Worm (Caenorhabditis elegans) whole organism, mixed stage, embryonic: ENCODE measurements around the gene F17H10.1.

Source experiments
- M03D4.4 ChIP-seq: sonication (generic microtip); optimal IDR thresholded peaks from 2 replicates; lab custom pipeline; 2017; ENCODE audit warnings: mild to moderate bottlenecking, missing genetic modification characterization, missing compliant biosample characterization
- bed-3 ChIP-seq: fragments of 200-800 bp; sonication (Bioruptor generic); optimal IDR thresholded peaks from 3 replicates; lab custom pipeline; 2018; ENCODE audit warnings: mild to moderate bottlenecking, missing genetic modification characterization, moderate library complexity, missing compliant biosample characterization
- blmp-1 ChIP-seq: fragments of 150-350 bp; optimal IDR thresholded peaks from 2 replicates; lab custom pipeline; 2014; ENCODE audit warnings: missing biosample characterization, missing genetic modification characterization
- ceh-39 ChIP-seq: fragments of 150-350 bp; optimal IDR thresholded peaks from 2 replicates; lab custom pipeline; 2014; ENCODE audit warnings: missing biosample characterization, missing genetic modification characterization
- ceh-43 ChIP-seq: fragments of 200-800 bp; sonication (Bioruptor generic); optimal IDR thresholded peaks from 2 replicates; lab custom pipeline; 2018; ENCODE audit warnings: mild to moderate bottlenecking, missing genetic modification characterization, moderate library complexity, missing compliant biosample characterization
- ceh-83 ChIP-seq: fragments of 200-800 bp; sonication (Bioruptor generic); optimal IDR thresholded peaks from 2 replicates; lab custom pipeline; 2018; ENCODE audit warnings: mild to moderate bottlenecking, missing genetic modification characterization, missing compliant biosample characterization
- ces-1 ChIP-seq: fragments of 150-350 bp; optimal IDR thresholded peaks from 2 replicates; lab custom pipeline; 2014; ENCODE audit warnings: missing biosample characterization, missing genetic modification reagents, missing genetic modification characterization
- cnd-1 ChIP-seq: fragments of 200-800 bp; sonication (Bioruptor generic); optimal IDR thresholded peaks from 2 replicates; lab custom pipeline; 2018; ENCODE audit warnings: mild to moderate bottlenecking, missing genetic modification characterization, missing compliant biosample characterization
- drap-1 ChIP-seq: fragments of 200-800 bp; sonication (Bioruptor generic); optimal IDR thresholded peaks from 3 replicates; lab custom pipeline; 2018; ENCODE audit warnings: mild to moderate bottlenecking, missing genetic modification characterization, missing compliant biosample characterization
- elt-1 ChIP-seq: sonication (generic microtip); optimal IDR thresholded peaks from 2 replicates; lab custom pipeline; 2017; ENCODE audit warnings: missing genetic modification characterization, mild to moderate bottlenecking, missing compliant biosample characterization, antibody characterized with exemption, moderate library complexity, borderline replicate concordance; ENCODE audit not compliant: insufficient read depth
- elt-3 ChIP-seq: fragments of 150-350 bp; optimal IDR thresholded peaks from 2 replicates; lab custom pipeline; 2014; ENCODE audit warnings: missing biosample characterization, missing genetic modification characterization
- flh-1 ChIP-seq: fragments of 200-800 bp; sonication (Bioruptor generic); optimal IDR thresholded peaks from 2 replicates; lab custom pipeline; 2018; ENCODE audit warnings: mild to moderate bottlenecking, missing genetic modification characterization, moderate library complexity, missing compliant biosample characterization
- ham-2 ChIP-seq: fragments of 200-800 bp; sonication (Bioruptor generic); optimal IDR thresholded peaks from 2 replicates; lab custom pipeline; 2018; ENCODE audit warnings: mild to moderate bottlenecking, missing genetic modification characterization, missing compliant biosample characterization
- hlh-1 ChIP-seq: fragments of 150-350 bp; optimal IDR thresholded peaks from 2 replicates; lab custom pipeline; 2014; ENCODE audit warnings: missing biosample characterization, missing genetic modification reagents, missing genetic modification characterization
- lin-13 ChIP-seq: fragments of 150-350 bp; optimal IDR thresholded peaks from 2 replicates; lab custom pipeline; 2014; ENCODE audit warnings: missing biosample characterization, missing genetic modification characterization
- lin-32 ChIP-seq: fragments of 200-800 bp; sonication (Bioruptor generic); optimal IDR thresholded peaks from 2 replicates; lab custom pipeline; 2018; ENCODE audit warnings: mild to moderate bottlenecking, missing genetic modification characterization, missing compliant biosample characterization
- lsy-2 ChIP-seq: fragments of 150-350 bp; optimal IDR thresholded peaks from 2 replicates; lab custom pipeline; 2014; ENCODE audit warnings: missing biosample characterization, missing genetic modification characterization
- mab-5 ChIP-seq: fragments of 150-350 bp; optimal IDR thresholded peaks from 2 replicates; lab custom pipeline; 2014; ENCODE audit warnings: missing biosample characterization, missing genetic modification characterization
- mep-1 ChIP-seq: fragments of 150-350 bp; optimal IDR thresholded peaks from 2 replicates; lab custom pipeline; 2017; ENCODE audit warnings: missing biosample characterization, missing genetic modification reagents, missing genetic modification characterization, inconsistent platforms
- mls-2 ChIP-seq: sonication (generic microtip); optimal IDR thresholded peaks from 2 replicates; lab custom pipeline; 2016; ENCODE audit warnings: mild to moderate bottlenecking, missing genetic modification characterization, moderate library complexity, missing compliant biosample characterization
- nhr-12 ChIP-seq: fragments of 150-350 bp; optimal IDR thresholded peaks from 2 replicates; lab custom pipeline; 2014; ENCODE audit warnings: missing biosample characterization, missing genetic modification characterization
- nhr-2 ChIP-seq: fragments of 150-350 bp; optimal IDR thresholded peaks from 2 replicates; lab custom pipeline; 2014; ENCODE audit warnings: missing biosample characterization, missing genetic modification characterization
- nhr-237 ChIP-seq: fragments of 150-350 bp; optimal IDR thresholded peaks from 2 replicates; lab custom pipeline; 2014; ENCODE audit warnings: missing biosample characterization, missing genetic modification characterization
- nhr-28 ChIP-seq: fragments of 150-350 bp; optimal IDR thresholded peaks from 2 replicates; lab custom pipeline; 2014; ENCODE audit warnings: missing biosample characterization, missing genetic modification characterization
- nhr-76 ChIP-seq: sonication (generic microtip); optimal IDR thresholded peaks from 2 replicates; lab custom pipeline; 2017; ENCODE audit warnings: missing biosample characterization, missing genetic modification characterization
- pha-4 ChIP-seq: fragments of 150-350 bp; optimal IDR thresholded peaks from 2 replicates; lab custom pipeline; 2018; ENCODE audit warnings: missing biosample characterization, missing genetic modification reagents, missing genetic modification characterization
- sem-2 ChIP-seq: fragments of 200-800 bp; sonication (Bioruptor generic); optimal IDR thresholded peaks from 2 replicates; lab custom pipeline; 2018; ENCODE audit warnings: mild to moderate bottlenecking, missing genetic modification characterization, missing compliant biosample characterization
- snpc-4 ChIP-seq: fragments of 150-350 bp; optimal IDR thresholded peaks from 2 replicates; lab custom pipeline; 2014; ENCODE audit warnings: missing biosample characterization, missing genetic modification characterization
- sptf-1 ChIP-seq: sonication (generic microtip); optimal IDR thresholded peaks from 2 replicates; lab custom pipeline; 2017; ENCODE audit warnings: mild to moderate bottlenecking, missing genetic modification characterization, moderate library complexity, missing compliant biosample characterization
- tbx-8 ChIP-seq: fragments of 200-800 bp; sonication (Bioruptor generic); optimal IDR thresholded peaks from 2 replicates; lab custom pipeline; 2018; ENCODE audit warnings: mild to moderate bottlenecking, missing genetic modification characterization, moderate library complexity, missing compliant biosample characterization
- unc-120 ChIP-seq: sonication (generic microtip); optimal IDR thresholded peaks from 2 replicates; lab custom pipeline; 2017; ENCODE audit warnings: missing genetic modification characterization, missing compliant biosample characterization; ENCODE audit not compliant: poor library complexity, severe bottlenecking
- unc-39 ChIP-seq: fragments of 150-350 bp; optimal IDR thresholded peaks from 2 replicates; lab custom pipeline; 2014; ENCODE audit warnings: missing biosample characterization, missing genetic modification characterization
- unc-62 ChIP-seq: fragments of 150-350 bp; optimal IDR thresholded peaks from 2 replicates; lab custom pipeline; 2014; ENCODE audit warnings: missing biosample characterization, missing genetic modification reagents, missing genetic modification characterization
- zip-8 ChIP-seq: fragments of 150-350 bp; optimal IDR thresholded peaks from 2 replicates; lab custom pipeline; 2014; ENCODE audit warnings: missing biosample characterization, missing genetic modification characterization
- ztf-11 ChIP-seq: fragments of 150-350 bp; optimal IDR thresholded peaks from 2 replicates; lab custom pipeline; 2014; ENCODE audit warnings: missing biosample characterization, missing genetic modification characterization

The F17H10.1 gene

DNA sequence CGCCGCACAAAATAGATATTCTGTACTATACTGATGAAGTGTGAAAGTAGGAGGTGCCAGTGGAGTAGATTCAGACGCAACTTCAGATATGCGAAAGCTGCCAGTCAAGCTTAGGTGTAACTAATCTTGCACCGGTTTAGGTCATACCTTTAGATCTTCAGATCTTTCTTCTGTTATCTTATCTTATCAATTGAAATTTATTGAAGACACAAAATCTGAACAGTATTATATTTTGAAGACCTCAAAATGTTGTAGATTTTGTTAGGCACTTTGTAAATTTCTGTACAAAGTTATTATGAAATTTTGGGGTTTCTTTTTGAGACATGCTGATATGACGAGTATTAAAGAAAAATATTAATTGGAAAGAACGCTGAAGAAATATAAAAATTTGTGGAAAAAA lies 7.6 kb downstream of the F17H10.1 start:
- no peak for TF ChIP-seq ceh-39
- TF ChIP-seq blmp-1 = no peak
- TF ChIP-seq ces-1 = no peak

DNA sequence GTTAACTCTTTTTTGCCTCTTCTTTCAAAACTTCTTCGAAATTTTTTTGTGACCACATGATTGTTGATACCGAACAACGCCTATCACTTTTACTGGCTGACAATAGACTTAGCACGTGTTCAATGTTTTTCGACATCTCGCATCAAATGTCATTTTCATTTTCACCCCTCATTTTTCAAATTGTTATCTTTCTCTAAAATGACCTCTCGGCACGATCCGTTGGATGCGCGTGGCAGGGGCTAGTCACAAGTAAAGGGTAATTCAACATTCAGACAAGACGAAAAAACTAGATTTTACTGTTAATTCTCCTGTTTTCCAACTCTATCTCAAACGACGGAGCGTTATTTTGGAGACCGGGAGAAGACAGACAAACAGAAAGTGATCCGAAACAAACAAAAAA lies 8.4 kb downstream of the F17H10.1 start, which contains the start of gene F17H10.2:
Gene F17H10.2, plus strand, starts transcription at position 316 of the 400 bp plus-strand sequence.
- TF ChIP-seq unc-39 = no peak
- TF ChIP-seq ceh-43 (GFP tag; lab: Kevin White, UChicago) = no peak
- no peak for TF ChIP-seq snpc-4 (tag; lab: Kevin White, UChicago)
- TF ChIP-seq mep-1 (tag; lab: Kevin White, UChicago) = no peak
- no peak for TF ChIP-seq hlh-1 (tag; lab: Kevin White, UChicago)
- no peak for TF ChIP-seq elt-3 (tag; lab: Kevin White, UChicago)
- no peak for TF ChIP-seq ceh-83 (GFP tag; lab: Kevin White, UChicago)
- no peak for TF ChIP-seq tbx-8 (GFP tag; lab: Kevin White, UChicago)
- TF ChIP-seq ceh-39 = no peak
- no peak for TF ChIP-seq cnd-1 (tag; lab: Kevin White, UChicago)
- no peak for TF ChIP-seq zip-8
- TF ChIP-seq nhr-12 (tag; lab: Kevin White, UChicago) = no peak
- no peak for TF ChIP-seq lsy-2
- no peak for TF ChIP-seq drap-1 (GFP tag; lab: Kevin White, UChicago)
- no peak for TF ChIP-seq ces-1
- TF ChIP-seq nhr-237 = no peak
- TF ChIP-seq elt-1 = no peak
- no peak for TF ChIP-seq mab-5 (tag; lab: Kevin White, UChicago)
- TF ChIP-seq lin-32 (GFP tag; lab: Kevin White, UChicago) = no peak
- no peak for TF ChIP-seq nhr-76 (tag; lab: Kevin White, UChicago)

DNA sequence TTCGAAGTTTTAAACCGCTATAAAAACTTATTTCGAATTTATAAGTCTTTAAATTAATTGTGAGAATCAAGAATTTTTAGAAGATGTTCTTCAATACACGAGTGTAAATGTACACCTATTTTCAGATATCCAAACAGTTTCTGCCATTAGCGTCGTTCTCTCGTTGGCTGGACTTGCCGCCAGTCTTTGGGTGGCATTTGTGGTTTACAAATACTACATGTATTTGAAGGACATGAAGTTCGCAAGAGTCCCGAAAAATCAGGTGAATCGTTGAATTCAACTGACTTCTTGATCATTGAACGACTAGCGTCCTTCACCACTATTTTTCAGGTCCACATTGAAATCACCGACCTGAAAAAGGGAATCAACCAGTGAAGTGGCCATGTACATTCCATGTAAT lies 10.7 kb downstream of the F17H10.1 start:
- no peak for TF ChIP-seq nhr-12 (tag; lab: Kevin White, UChicago)
- no peak for TF ChIP-seq blmp-1
- TF ChIP-seq bed-3 (GFP tag; lab: Kevin White, UChicago) = no peak
- TF ChIP-seq nhr-76 (tag; lab: Kevin White, UChicago) = no peak
- TF ChIP-seq ztf-11 (tag; lab: Kevin White, UChicago) = no peak
- no peak for TF ChIP-seq ham-2

DNA sequence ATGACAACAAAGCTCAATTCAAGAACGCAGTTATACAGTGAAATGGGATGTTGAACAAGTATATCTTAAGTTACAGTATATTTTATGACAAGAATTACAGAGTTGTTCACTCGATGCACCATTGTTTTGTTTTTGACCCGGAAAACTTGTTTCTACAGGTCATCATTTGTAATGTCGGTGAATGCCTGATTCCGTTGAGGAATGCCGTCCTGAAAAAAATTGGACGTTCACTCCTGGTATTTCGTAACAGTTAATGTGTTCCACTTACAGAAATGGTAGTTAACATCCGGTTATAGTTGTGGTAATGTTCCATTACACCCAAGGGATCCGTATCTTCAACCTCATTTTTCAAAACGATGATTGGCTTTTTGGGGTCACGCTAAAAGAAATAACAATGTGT lies 11.3 kb downstream of the F17H10.1 start:
- TF ChIP-seq cnd-1 (tag; lab: Kevin White, UChicago) = no peak
- no peak for TF ChIP-seq pha-4 (tag; lab: Kevin White, UChicago)
- no peak for TF ChIP-seq mls-2 (tag; lab: Kevin White, UChicago)
- TF ChIP-seq, all 35 proteins: peak for 0

DNA sequence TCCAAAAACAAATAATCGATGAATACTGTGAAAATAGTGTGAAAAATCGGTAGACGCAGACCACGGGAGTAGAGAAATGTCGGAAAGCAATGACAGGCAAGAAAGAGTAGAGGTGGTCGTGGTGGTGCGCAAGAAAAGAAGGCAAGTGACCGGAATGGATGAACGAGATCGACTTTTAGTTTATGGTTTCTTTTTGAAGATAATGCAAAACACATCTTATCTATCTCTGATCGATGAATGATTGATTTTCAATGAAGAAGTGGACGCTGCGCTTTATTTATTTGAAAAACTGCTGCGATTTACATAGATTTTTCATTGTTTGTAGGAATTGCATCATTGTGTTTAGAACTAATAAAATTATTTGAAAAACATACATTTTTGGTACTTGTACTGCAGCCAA lies 14.9 kb downstream of the F17H10.1 start:
- peak; percentile 78 for TF ChIP-seq elt-1
- TF ChIP-seq snpc-4 (tag; lab: Kevin White, UChicago) = no peak
- TF ChIP-seq ham-2 = no peak

DNA sequence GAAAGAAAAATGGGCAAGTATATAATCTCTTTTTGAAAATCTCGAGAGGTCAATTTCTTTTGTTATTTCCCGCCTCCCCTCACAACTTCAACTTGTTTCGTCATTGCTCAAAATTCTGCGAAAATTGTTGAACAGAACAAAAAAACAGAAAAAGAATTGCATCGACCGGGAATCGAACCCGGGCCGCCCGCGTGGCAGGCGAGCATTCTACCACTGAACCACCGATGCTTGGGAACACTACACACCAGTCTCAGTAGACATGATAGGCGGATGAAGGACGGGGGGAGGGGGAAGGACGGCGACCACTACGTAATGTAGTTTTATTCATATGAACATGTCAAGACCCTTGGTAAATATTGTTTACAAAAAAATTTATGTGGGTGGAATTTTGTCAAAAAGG lies 16.1 kb downstream of the F17H10.1 start:
- no peak for TF ChIP-seq mab-5 (tag; lab: Kevin White, UChicago)
- TF ChIP-seq nhr-76 (tag; lab: Kevin White, UChicago) = no peak
- peak; percentile 37 for TF ChIP-seq pha-4 (tag; lab: Kevin White, UChicago)
- TF ChIP-seq sptf-1 = peak; percentile 99
- peak; percentile 5 for TF ChIP-seq lsy-2
- peak; percentile 71 for TF ChIP-seq ztf-11 (tag; lab: Kevin White, UChicago)
- no peak for TF ChIP-seq zip-8
- peak; percentile 91 for TF ChIP-seq flh-1 (GFP tag; lab: Kevin White, UChicago)
- TF ChIP-seq nhr-12 (tag; lab: Kevin White, UChicago) = peak; percentile 62
- peak; percentile 97 for TF ChIP-seq M03D4.4 (tag; lab: Kevin White, UChicago)
- TF ChIP-seq drap-1 (GFP tag; lab: Kevin White, UChicago) = peak; percentile 99
- TF ChIP-seq unc-62 = peak; percentile 45
- TF ChIP-seq tbx-8 (GFP tag; lab: Kevin White, UChicago) = peak; percentile 92
- peak; percentile 27 for TF ChIP-seq unc-39
- TF ChIP-seq elt-3 (tag; lab: Kevin White, UChicago) = peak; percentile 9
- peak; percentile 96 for TF ChIP-seq ceh-83 (GFP tag; lab: Kevin White, UChicago)
- peak; percentile 3 for TF ChIP-seq nhr-237
- TF ChIP-seq bed-3 (GFP tag; lab: Kevin White, UChicago) = peak; percentile 89
- TF ChIP-seq ces-1 = peak; percentile 5
- peak; percentile 97 for TF ChIP-seq cnd-1 (tag; lab: Kevin White, UChicago)
- no peak for TF ChIP-seq ceh-39
- peak; percentile 89 for TF ChIP-seq ham-2
- peak; percentile 47 for TF ChIP-seq mep-1 (tag; lab: Kevin White, UChicago)
- peak; percentile 79 for TF ChIP-seq unc-120 (tag; lab: Kevin White, UChicago)
- TF ChIP-seq hlh-1 (tag; lab: Kevin White, UChicago) = peak; percentile 49
- TF ChIP-seq snpc-4 (tag; lab: Kevin White, UChicago) = no peak
- TF ChIP-seq mls-2 (tag; lab: Kevin White, UChicago) = peak; percentile 99
- peak; percentile 85 for TF ChIP-seq lin-13
- TF ChIP-seq sem-2 (GFP tag; lab: Kevin White, UChicago) = peak; percentile 94
- TF ChIP-seq elt-1 = no peak
- TF ChIP-seq lin-32 (GFP tag; lab: Kevin White, UChicago) = peak; percentile 93
- no peak for TF ChIP-seq nhr-28 (tag; lab: Kevin White, UChicago)
- no peak for TF ChIP-seq blmp-1
- TF ChIP-seq nhr-2 (tag; lab: Kevin White, UChicago) = no peak
- peak; percentile 92 for TF ChIP-seq ceh-43 (GFP tag; lab: Kevin White, UChicago)
